Worm (Caenorhabditis elegans) whole organism, L1 larva: ENCODE measurements around the gene sysm-1.

Experiments
- aly-2 ChIP-seq: fragments of 150-350 bp; optimal IDR thresholded peaks from 2 replicates; lab custom pipeline; 2014; ENCODE audit warnings: missing biosample characterization, missing genetic modification characterization
- ama-1 ChIP-seq: fragments of 150-350 bp; optimal IDR thresholded peaks from 2 replicates; lab custom pipeline; 2014
- dpl-1 ChIP-seq, 3 experiments: fragments of 150-350 bp in 2 of 3; sonication (generic microtip) in 1 of 3; optimal IDR thresholded peaks; 2 replicates each; lab custom pipeline; 2014 to 2017; ENCODE audit warnings: missing biosample characterization in 3 of 3, missing genetic modification characterization in 3 of 3, missing genetic modification reagents in 3 of 3
- fkh-8 ChIP-seq: sonication (generic microtip); optimal IDR thresholded peaks from 2 replicates; lab custom pipeline; 2016; ENCODE audit warnings: mild to moderate bottlenecking, missing genetic modification characterization, missing compliant biosample characterization
- lin-39 ChIP-seq: fragments of 150-350 bp; optimal IDR thresholded peaks from 2 replicates; lab custom pipeline; 2014; ENCODE audit warnings: missing biosample characterization, missing genetic modification reagents, missing genetic modification characterization
- mdl-1 ChIP-seq, 2 experiments: fragments of 150-350 bp; optimal IDR thresholded peaks; 2 replicates each; lab custom pipeline; 2014 to 2017; ENCODE audit warnings: missing biosample characterization in 2 of 2, missing genetic modification characterization in 2 of 2, inconsistent platforms in 1 of 2
- nhr-11 ChIP-seq: fragments of 150-350 bp; optimal IDR thresholded peaks from 2 replicates; lab custom pipeline; 2014; ENCODE audit warnings: missing biosample characterization, missing genetic modification characterization
- nhr-47 ChIP-seq: sonication (generic microtip); optimal IDR thresholded peaks from 2 replicates; lab custom pipeline; 2016; ENCODE audit warnings: mild to moderate bottlenecking, missing genetic modification characterization, moderate library complexity, missing compliant biosample characterization
- pqm-1 ChIP-seq: sonication (generic microtip); optimal IDR thresholded peaks from 3 replicates; lab custom pipeline; 2017; ENCODE audit warnings: missing biosample characterization, missing genetic modification characterization
- swsn-7 ChIP-seq: sonication (generic microtip); optimal IDR thresholded peaks from 2 replicates; lab custom pipeline; 2016; ENCODE audit warnings: missing genetic modification characterization, missing compliant biosample characterization
- tbx-2 ChIP-seq: sonication (generic microtip); optimal IDR thresholded peaks from 2 replicates; lab custom pipeline; 2016; ENCODE audit warnings: missing genetic modification characterization, missing compliant biosample characterization
- unc-130 ChIP-seq: fragments of 150-350 bp; optimal IDR thresholded peaks from 2 replicates; lab custom pipeline; 2017; ENCODE audit warnings: missing biosample characterization, missing genetic modification characterization, inconsistent platforms
- ztf-11 ChIP-seq, 2 experiments: sonication (generic microtip); optimal IDR thresholded peaks; 2 replicates each; lab custom pipeline; 2016 to 2017; ENCODE audit warnings: missing genetic modification characterization in 2 of 2, missing biosample characterization in 1 of 2, missing compliant biosample characterization in 1 of 2
- ztf-4 ChIP-seq: fragments of 150-350 bp; optimal IDR thresholded peaks from 2 replicates; lab custom pipeline; 2014; ENCODE audit warnings: missing biosample characterization, missing genetic modification characterization

DNA sequence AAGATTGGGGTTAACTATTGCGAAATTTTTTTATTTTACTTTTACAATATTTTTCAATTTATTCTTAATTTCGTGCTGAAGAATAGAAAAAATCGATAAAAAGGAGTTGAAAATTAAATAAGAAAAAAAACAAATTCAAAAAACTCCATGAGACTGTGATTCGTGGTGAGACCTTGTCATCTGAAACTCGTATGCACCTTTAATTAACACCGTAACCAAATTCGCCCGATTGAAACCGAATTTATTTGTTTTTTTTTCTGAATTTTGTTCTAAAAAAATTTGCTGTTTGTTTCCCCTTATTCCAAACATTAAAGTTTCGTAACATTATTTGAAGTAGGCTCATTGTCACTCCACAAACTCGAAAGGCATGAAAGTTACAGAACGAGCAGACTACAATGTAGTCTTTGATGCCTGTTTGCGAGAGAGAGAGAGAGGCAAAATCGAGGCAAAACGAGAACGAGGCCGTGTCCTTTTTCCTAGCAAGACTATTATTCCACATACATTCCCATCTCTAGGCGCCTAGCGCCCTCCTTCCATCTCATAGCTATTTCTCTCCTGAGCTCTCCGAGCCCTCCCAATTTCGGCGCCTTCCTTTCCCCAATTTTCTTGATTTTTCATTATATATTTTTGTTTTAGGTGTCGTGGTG is 26.0 kb upstream of the sysm-1 start, which contains the start of gene T24H10.4:
- TF ChIP-seq ztf-11 (tag; optimal IDR thresholded peaks at IDR 0.05; lab: Kevin White, UChicago) (no peak), ztf-4 (tag; lab: Kevin White, UChicago) (no peak), dpl-1 (GFP tag; optimal IDR thresholded peaks at IDR 0.05; lab: Kevin White, UChicago) (no peak), mdl-1 (tag; optimal IDR thresholded peaks at IDR 0.05; lab: Kevin White, UChicago) (no peak), pqm-1 (no peak), ama-1 (lab: Kevin White, UChicago) (no peak), unc-130 (tag; lab: Kevin White, UChicago) (no peak), nhr-47 (tag; lab: Kevin White, UChicago) (peak; percentile 23), aly-2 (tag; lab: Kevin White, UChicago) (no peak), tbx-2 (tag; lab: Kevin White, UChicago) (no peak), fkh-8 (tag; lab: Kevin White, UChicago) (no peak), lin-39 (no peak), nhr-11 (no peak), swsn-7 (tag; lab: Kevin White, UChicago) (no peak)
